Worm (Caenorhabditis elegans) whole organism, L2 larva: ENCODE results near the gene col-148.

Experiments used
- dmd-4 ChIP-seq: sonication (generic microtip); optimal IDR thresholded peaks from 2 replicates; lab custom pipeline; 2017; ENCODE audit warnings: missing biosample characterization, missing genetic modification characterization
- fos-1 ChIP-seq: fragments of 150-350 bp; optimal IDR thresholded peaks from 2 replicates; lab custom pipeline; 2014; ENCODE audit warnings: missing biosample characterization, missing genetic modification characterization
- nhr-12 ChIP-seq: fragments of 150-350 bp; optimal IDR thresholded peaks from 2 replicates; lab custom pipeline; 2014; ENCODE audit warnings: missing biosample characterization, missing genetic modification characterization
- unc-62 ChIP-seq: fragments of 150-350 bp; optimal IDR thresholded peaks from 2 replicates; lab custom pipeline; 2014; ENCODE audit warnings: missing biosample characterization, missing genetic modification reagents, missing genetic modification characterization

- TF ChIP-seq fos-1 (tag; lab: Kevin White, UChicago) = peak; percentile 80
- TF ChIP-seq dmd-4 = no peak
- TF ChIP-seq unc-62 (GFP tag; lab: Kevin White, UChicago) = no peak
- TF ChIP-seq nhr-12 = no peak
These were observed 14.5 kb downstream of the col-148 start, which contains the start of gene nhr-232 for ce11 chrV:10256050-10256449.
